Worm (Caenorhabditis elegans): ENCODE results near the gene F17E9.5.

Gene F17E9.5

ce11 chrIV:8333954-8333987 is 11.8 kb upstream of the F17E9.5 start, which contains the start of gene his-31:
his-31 (minus strand) TSS chrIV:8333983.
- TF ChIP-seq nhr-77 (tag; optimal IDR thresholded peaks at IDR 0.05) = no peak
- no peak for TF ChIP-seq mxl-3 (GFP tag; optimal IDR thresholded peaks at IDR 0.05)
- TF ChIP-seq lin-29 (GFP tag; IDR thresholded peaks at IDR 0.05) = no peak
- no peak for TF ChIP-seq madf-9 (GFP tag; conservative IDR thresholded peaks at IDR 0.05)
- TF ChIP-seq dmd-9 (GFP tag; IDR thresholded peaks at IDR 0.05) = no peak
- TF ChIP-seq cey-2 (tag; optimal IDR thresholded peaks at IDR 0.05; ENCODE audit: borderline replicate concordance, insufficient read depth) = no peak
- TF ChIP-seq fkh-10 (GFP tag; optimal IDR thresholded peaks at IDR 0.05) = no peak
- no peak for TF ChIP-seq zfp-2 (tag; optimal IDR thresholded peaks at IDR 0.05)

ce11 chrIV:8333988-8334863 is 11.4 kb upstream of the F17E9.5 start, which contains the start of gene his-32:
his-32 (plus strand) TSS chrIV:8334305.
- TF ChIP-seq zip-2 (tag; optimal IDR thresholded peaks at IDR 0.05) (no peak), nhr-41 (GFP tag; IDR thresholded peaks at IDR 0.05) (no peak), arid-1 (GFP tag; conservative IDR thresholded peaks at IDR 0.05) (no peak), ctbp-1 (GFP tag; IDR thresholded peaks at IDR 0.05) (no peak), unc-39 (tag; optimal IDR thresholded peaks at IDR 0.05) (no peak), nhr-6 (tag; optimal IDR thresholded peaks at IDR 0.05) (peak; percentile 85), lin-13 (GFP tag; optimal IDR thresholded peaks at IDR 0.05) (no peak), duxl-1 (tag; optimal IDR thresholded peaks at IDR 0.05; ENCODE audit: poor library complexity) (peak; percentile 20), Y48G9A.11 (GFP tag; IDR thresholded peaks at IDR 0.05) (no peak), dve-1 (tag; optimal IDR thresholded peaks at IDR 0.05; ENCODE audit: insufficient read depth) (no peak), mes-2 (tag; optimal IDR thresholded peaks at IDR 0.05; ENCODE audit: poor library complexity, severe bottlenecking) (no peak), daf-12 (tag; optimal IDR thresholded peaks at IDR 0.05) (no peak), ceh-32 (tag; optimal IDR thresholded peaks at IDR 0.05; ENCODE audit: poor library complexity) (no peak), aha-1 (tag) (peak; percentile 15), F44E2.7 (GFP tag; IDR thresholded peaks at IDR 0.05) (no peak), nhr-25 (tag; optimal IDR thresholded peaks at IDR 0.05; ENCODE audit: borderline replicate concordance, insufficient read depth) (peak; percentile 92), madf-5 (GFP tag; IDR thresholded peaks at IDR 0.05) (no peak), rbr-2 (tag; optimal IDR thresholded peaks at IDR 0.05) (peak; percentile 69), set-16 (GFP tag; IDR thresholded peaks at IDR 0.05) (peak; percentile 78; the same call in 1 of the 2 replicates), lsy-2 (tag; optimal IDR thresholded peaks at IDR 0.05) (no peak), lim-7 (GFP tag; IDR thresholded peaks at IDR 0.05) (no peak), cey-2 (tag; optimal IDR thresholded peaks at IDR 0.05; ENCODE audit: borderline replicate concordance, insufficient read depth) (no peak), fkh-10 (GFP tag; optimal IDR thresholded peaks at IDR 0.05) (no peak), zip-11 (GFP tag; IDR thresholded peaks at IDR 0.05) (no peak), saeg-2 (GFP tag; IDR thresholded peaks at IDR 0.05) (no peak), hif-1 (tag; optimal IDR thresholded peaks at IDR 0.05) (no peak), tag-97 (GFP tag; IDR thresholded peaks at IDR 0.05) (no peak), vab-7 (GFP tag; IDR thresholded peaks at IDR 0.05) (no peak), skn-1 (tag; optimal IDR thresholded peaks at IDR 0.05) (no peak), mdl-1 (tag; optimal IDR thresholded peaks at IDR 0.05) (no peak), daf-8 (GFP tag; IDR thresholded peaks at IDR 0.05) (no peak), attf-4 (tag; optimal IDR thresholded peaks at IDR 0.05) (no peak), mxl-3 (GFP tag; optimal IDR thresholded peaks at IDR 0.05) (no peak), aly-2 (tag; optimal IDR thresholded peaks at IDR 0.05) (no peak), lin-29 (GFP tag; IDR thresholded peaks at IDR 0.05) (no peak), hlh-30 (tag; optimal IDR thresholded peaks at IDR 0.05; ENCODE audit: insufficient read depth) (no peak), nhr-10 (tag; optimal IDR thresholded peaks at IDR 0.05) (no peak), lin-1 (GFP tag; IDR thresholded peaks at IDR 0.05) (no peak), unc-130 (GFP tag; optimal IDR thresholded peaks at IDR 0.05) (no peak), unc-62 (GFP tag; optimal IDR thresholded peaks at IDR 0.05 in 1 of 2) (peak in 1 of 2 experiments; percentile 56), unc-62 (tag; optimal IDR thresholded peaks at IDR 0.05) (no peak), mep-1 (tag; optimal IDR thresholded peaks at IDR 0.05) (peak; percentile 91), ztf-11 (tag; optimal IDR thresholded peaks at IDR 0.05) (no peak), tra-1 (GFP tag; IDR thresholded peaks at IDR 0.05) (no peak)
